Fruit fly (Drosophila melanogaster) whole organism, embryonic: Measurements from ENCODE around the gene CG6481.

Source experiments
- Atf-2 ChIP-seq: fragments of 200-800 bp; sonication (Bioruptor generic); optimal IDR thresholded peaks from 2 replicates; lab custom pipeline; 2016; ENCODE audit warnings: missing biosample characterization, missing genetic modification characterization
- B-H1 ChIP-seq: fragments of 200-800 bp; sonication (Bioruptor generic); IDR thresholded peaks from 3 replicates; pipeline ENCODE4 v1.3.6; 2022; ENCODE audit warnings: missing biosample characterization, missing genetic modification characterization
- Bdp1 ChIP-seq: fragments of 200-800 bp; sonication (Bioruptor generic); optimal IDR thresholded peaks from 3 replicates; lab custom pipeline; 2016; ENCODE audit warnings: missing biosample characterization, missing genetic modification characterization
- Bgb ChIP-seq: fragments of 200-800 bp; sonication (Bioruptor generic); IDR thresholded peaks from 2 replicates; pipeline ENCODE4 v1.3.6; 2022; ENCODE audit warnings: missing biosample characterization, missing genetic modification characterization; ENCODE audit not compliant: partially characterized antibody
- CG11696 ChIP-seq: fragments of 200-800 bp; sonication (Bioruptor generic); IDR thresholded peaks from 2 replicates; pipeline ENCODE4 v1.3.6; 2022; ENCODE audit warnings: missing biosample characterization, missing genetic modification characterization
- CG11723 ChIP-seq: fragments of 200-800 bp; sonication (Bioruptor generic); optimal IDR thresholded peaks from 2 replicates; lab custom pipeline; 2017; ENCODE audit warnings: missing biosample characterization, mild to moderate bottlenecking, missing genetic modification characterization
- CG12071 ChIP-seq: fragments of 200-800 bp; sonication (Bioruptor generic); optimal IDR thresholded peaks from 3 replicates; lab custom pipeline; 2018; ENCODE audit warnings: missing biosample characterization, mild to moderate bottlenecking, missing genetic modification characterization
- CG12391 ChIP-seq: fragments of 200-800 bp; sonication (Bioruptor generic); optimal IDR thresholded peaks from 3 replicates; lab custom pipeline; 2018; ENCODE audit warnings: missing biosample characterization, mild to moderate bottlenecking, missing genetic modification characterization, moderate library complexity
- CG13296 ChIP-seq: fragments of 200-800 bp; sonication (Bioruptor generic); optimal IDR thresholded peaks from 3 replicates; lab custom pipeline; 2018; ENCODE audit warnings: missing biosample characterization, mild to moderate bottlenecking, missing genetic modification characterization
- CG14965 ChIP-seq: fragments of 200-800 bp; sonication (Bioruptor generic); optimal IDR thresholded peaks from 2 replicates; lab custom pipeline; 2016; ENCODE audit warnings: missing biosample characterization, missing genetic modification characterization, borderline replicate concordance
- CG15479 ChIP-seq: fragments of 200-800 bp; sonication (Bioruptor generic); optimal IDR thresholded peaks from 3 replicates; lab custom pipeline; 2019; ENCODE audit warnings: missing biosample characterization, mild to moderate bottlenecking, missing genetic modification characterization, moderate library complexity
- CG15696 ChIP-seq: fragments of 200-800 bp; sonication (Bioruptor generic); optimal IDR thresholded peaks from 2 replicates; lab custom pipeline; 2019; ENCODE audit warnings: missing biosample characterization, mild to moderate bottlenecking, missing genetic modification characterization, moderate library complexity
- CG1647 ChIP-seq: fragments of 200-800 bp; sonication (Bioruptor generic); optimal IDR thresholded peaks from 3 replicates; lab custom pipeline; 2016; ENCODE audit warnings: missing biosample characterization, missing genetic modification characterization
- CG1792 ChIP-seq: fragments of 200-800 bp; sonication (Bioruptor generic); optimal IDR thresholded peaks from 2 replicates; lab custom pipeline; 2016; ENCODE audit warnings: missing biosample characterization, missing genetic modification characterization
- CG2120 ChIP-seq: fragments of 200-800 bp; sonication (Bioruptor generic); optimal IDR thresholded peaks from 3 replicates; lab custom pipeline; 2016; ENCODE audit warnings: missing biosample characterization, missing genetic modification characterization
- CG30431 ChIP-seq: fragments of 200-800 bp; sonication (Bioruptor generic); optimal IDR thresholded peaks from 2 replicates; lab custom pipeline; 2017; ENCODE audit warnings: missing biosample characterization, missing genetic modification characterization
- CG3065 ChIP-seq: fragments of 200-800 bp; sonication (Bioruptor generic); optimal IDR thresholded peaks from 2 replicates; lab custom pipeline; 2016; ENCODE audit warnings: missing biosample characterization, missing genetic modification characterization
- CG3838 ChIP-seq: fragments of 200-800 bp; sonication (Bioruptor generic); optimal IDR thresholded peaks from 3 replicates; lab custom pipeline; 2016; ENCODE audit warnings: missing biosample characterization, missing genetic modification characterization
- CG5245 ChIP-seq: fragments of 200-800 bp; sonication (Bioruptor generic); optimal IDR thresholded peaks from 3 replicates; lab custom pipeline; 2016; ENCODE audit warnings: missing biosample characterization, missing genetic modification characterization
- CG6689 ChIP-seq: fragments of 200-800 bp; sonication (Bioruptor generic); IDR thresholded peaks from 2 replicates; pipeline ENCODE4 v1.3.6; 2022; ENCODE audit warnings: missing biosample characterization, missing genetic modification characterization
- CG6765 ChIP-seq: fragments of 200-800 bp; sonication (Bioruptor generic); optimal IDR thresholded peaks from 3 replicates; lab custom pipeline; 2017; ENCODE audit warnings: missing biosample characterization, mild to moderate bottlenecking, missing genetic modification characterization
- CG6791 ChIP-seq: fragments of 200-800 bp; sonication (Bioruptor generic); IDR thresholded peaks from 3 replicates; pipeline ENCODE4 v1.3.6; 2022; ENCODE audit warnings: missing biosample characterization, missing genetic modification characterization; ENCODE audit not compliant: partially characterized antibody
- CG7745 ChIP-seq: fragments of 200-800 bp; sonication (Bioruptor generic); optimal IDR thresholded peaks from 2 replicates; lab custom pipeline; 2018; ENCODE audit warnings: missing biosample characterization, mild to moderate bottlenecking, missing genetic modification characterization, moderate library complexity
- CG7786 ChIP-seq: fragments of 200-800 bp; sonication (Bioruptor generic); optimal IDR thresholded peaks from 2 replicates; lab custom pipeline; 2016; ENCODE audit warnings: missing biosample characterization, missing genetic modification characterization
- CG8478 ChIP-seq: fragments of >200 bp; optimal IDR thresholded peaks from 2 replicates; lab custom pipeline; 2018
- CG8765 ChIP-seq: fragments of 200-800 bp; sonication (Bioruptor generic); IDR thresholded peaks from 2 replicates; pipeline ENCODE4 v1.3.6; 2022; ENCODE audit warnings: missing biosample characterization, missing genetic modification characterization
- CG9817 ChIP-seq: fragments of 200-800 bp; sonication (Bioruptor generic); optimal IDR thresholded peaks from 2 replicates; lab custom pipeline; 2018; ENCODE audit warnings: missing biosample characterization, mild to moderate bottlenecking, missing genetic modification characterization, moderate library complexity
- CG9932 ChIP-seq: fragments of 200-800 bp; sonication (Bioruptor generic); IDR thresholded peaks from 2 replicates; pipeline ENCODE4 v1.3.6; 2022; ENCODE audit warnings: missing biosample characterization, missing genetic modification characterization
- CrebB ChIP-seq: fragments of 200-800 bp; sonication (Bioruptor generic); optimal IDR thresholded peaks from 3 replicates; lab custom pipeline; 2018; ENCODE audit warnings: missing biosample characterization, mild to moderate bottlenecking, missing genetic modification characterization
- Elba2 ChIP-seq: fragments of 200-800 bp; sonication (Bioruptor generic); optimal IDR thresholded peaks from 3 replicates; lab custom pipeline; 2016; ENCODE audit warnings: missing biosample characterization, missing genetic modification characterization
- HLH4C ChIP-seq: fragments of 200-800 bp; sonication (Bioruptor generic); IDR thresholded peaks from 3 replicates; pipeline ENCODE4 v1.3.6; 2022; ENCODE audit warnings: missing biosample characterization, missing genetic modification characterization; ENCODE audit not compliant: partially characterized antibody
- Hsf ChIP-seq: fragments of 200-800 bp; sonication (Bioruptor generic); optimal IDR thresholded peaks from 3 replicates; lab custom pipeline; 2016; ENCODE audit warnings: missing biosample characterization, missing genetic modification characterization
- Kr ChIP-seq: fragments of 200-800 bp; sonication (Bioruptor generic); optimal IDR thresholded peaks from 2 replicates; lab custom pipeline; 2017; ENCODE audit warnings: missing biosample characterization, mild to moderate bottlenecking, missing genetic modification characterization
- Meics ChIP-seq: fragments of 200-800 bp; sonication (Bioruptor generic); optimal IDR thresholded peaks from 2 replicates; lab custom pipeline; 2017; ENCODE audit warnings: missing biosample characterization, mild to moderate bottlenecking, missing genetic modification characterization
- Poxn ChIP-seq: fragments of 200-800 bp; sonication (Bioruptor generic); IDR thresholded peaks from 2 replicates; pipeline ENCODE4 v1.3.6; 2022; ENCODE audit warnings: missing biosample characterization, missing genetic modification characterization
- Ptx1 ChIP-seq: fragments of 200-800 bp; sonication (Bioruptor generic); IDR thresholded peaks from 2 replicates; pipeline ENCODE4 v1.3.6; 2022; ENCODE audit warnings: missing biosample characterization, missing genetic modification characterization
- Scr ChIP-seq: fragments of 200-800 bp; sonication (Bioruptor generic); IDR thresholded peaks from 2 replicates; pipeline ENCODE4 v1.3.6; 2022; ENCODE audit warnings: missing biosample characterization, missing genetic modification characterization; ENCODE audit not compliant: partially characterized antibody
- Vsx1 ChIP-seq: fragments of 200-800 bp; sonication (Bioruptor generic); optimal IDR thresholded peaks from 2 replicates; lab custom pipeline; 2017; ENCODE audit warnings: missing biosample characterization, mild to moderate bottlenecking, missing genetic modification characterization, missing genetic modification reagents
- ap ChIP-seq: fragments of 200-800 bp; sonication (Bioruptor generic); IDR thresholded peaks from 2 replicates; pipeline ENCODE4 v1.3.6; 2022; ENCODE audit warnings: missing biosample characterization, missing genetic modification characterization
- bbx ChIP-seq: fragments of 200-800 bp; sonication (Bioruptor generic); IDR thresholded peaks from 2 replicates; pipeline ENCODE4 v1.3.6; 2022; ENCODE audit warnings: missing biosample characterization, missing genetic modification characterization; ENCODE audit not compliant: partially characterized antibody
- cas ChIP-seq: fragments of 200-800 bp; sonication (Bioruptor generic); IDR thresholded peaks from 2 replicates; pipeline ENCODE4 v1.3.6; 2022; ENCODE audit warnings: missing biosample characterization, missing genetic modification characterization
- ci ChIP-seq: fragments of 200-800 bp; sonication (Bioruptor generic); IDR thresholded peaks from 3 replicates; pipeline ENCODE4 v1.3.6; 2022; ENCODE audit warnings: missing biosample characterization, missing genetic modification characterization
- ftz-f1 ChIP-seq: fragments of 200-800 bp; sonication (Bioruptor generic); optimal IDR thresholded peaks from 2 replicates; lab custom pipeline; 2016; ENCODE audit warnings: missing biosample characterization, missing genetic modification characterization
- gfzf ChIP-seq: fragments of 200-800 bp; sonication (Bioruptor generic); optimal IDR thresholded peaks from 2 replicates; lab custom pipeline; 2016; ENCODE audit warnings: missing biosample characterization, mild to moderate bottlenecking, missing genetic modification characterization, moderate library complexity
- hbn ChIP-seq: fragments of 200-800 bp; sonication (Bioruptor generic); IDR thresholded peaks from 2 replicates; pipeline ENCODE4 v1.3.6; 2022; ENCODE audit warnings: missing biosample characterization, missing genetic modification characterization; ENCODE audit not compliant: partially characterized antibody
- inv ChIP-seq: fragments of 200-800 bp; sonication (Bioruptor generic); IDR thresholded peaks from 2 replicates; pipeline ENCODE4 v1.3.6; 2022; ENCODE audit warnings: missing biosample characterization, missing genetic modification characterization; ENCODE audit not compliant: partially characterized antibody
- pnt ChIP-seq: fragments of 200-800 bp; sonication (Bioruptor generic); optimal IDR thresholded peaks from 3 replicates; lab custom pipeline; 2016; ENCODE audit warnings: missing biosample characterization, missing genetic modification characterization
- sens-2 ChIP-seq: fragments of 200-800 bp; sonication (Bioruptor generic); IDR thresholded peaks from 2 replicates; pipeline ENCODE4 v1.3.6; 2022; ENCODE audit warnings: missing biosample characterization, missing genetic modification characterization
- seq ChIP-seq: fragments of 200-800 bp; sonication (Bioruptor generic); IDR thresholded peaks from 2 replicates; pipeline ENCODE4 v1.3.6; 2022; ENCODE audit warnings: missing biosample characterization, missing genetic modification characterization
- usp ChIP-seq: fragments of >200 bp; optimal IDR thresholded peaks from 2 replicates; lab custom pipeline; 2017; ENCODE audit warnings: missing biosample characterization, missing genetic modification characterization
- vnd ChIP-seq: fragments of 200-800 bp; sonication (Bioruptor generic); IDR thresholded peaks from 3 replicates; pipeline ENCODE4 v1.3.6; 2022; ENCODE audit warnings: missing biosample characterization, missing genetic modification characterization; ENCODE audit not compliant: partially characterized antibody

Gene CG6481

dm6 chrX:18494165-18494740, 28.0 kb downstream of the CG6481 start, which contains the start of gene CG15043 (continued):
- TF ChIP-seq CG14965 (no peak), gfzf (GFP tag; lab: Kevin White, UChicago) (no peak), CG9817 (no peak), CG3838 (no peak), CG6689 (GFP tag; lab: Robert Waterston, UW) (peak; percentile 28; the same call in 1 of the 2 replicates), Scr (no peak), ap (GFP tag; lab: Robert Waterston, UW) (0 out of 2 replicates have a peak, but pooled peaks have one; percentile 27), ftz-f1 (GFP tag; lab: Kevin White, UChicago) (no peak), CG30431 (GFP tag; lab: Kevin White, UChicago) (no peak), CG12391 (tag; lab: Kevin White, UChicago) (no peak), Poxn (GFP tag; lab: Robert Waterston, UW) (no peak), Bdp1 (GFP tag; lab: Kevin White, UChicago) (no peak), CG7786 (GFP tag; lab: Kevin White, UChicago) (peak; percentile 49), hbn (no peak), CG6791 (no peak), pnt (GFP tag; lab: Kevin White, UChicago) (no peak), CG7745 (tag; lab: Kevin White, UChicago) (no peak), CG8765 (no peak), CG15696 (tag; lab: Kevin White, UChicago) (no peak), Kr (GFP tag; lab: Kevin White, UChicago) (no peak), sens-2 (GFP tag; lab: Robert Waterston, UW) (no peak), CG6765 (no peak), CG11696 (GFP tag; lab: Robert Waterston, UW) (no peak), Vsx1 (GFP tag; lab: Kevin White, UChicago) (no peak), CrebB (tag; lab: Kevin White, UChicago) (no peak), seq (no peak), CG8478 (lab: Kevin White, UChicago) (no peak), usp (GFP tag; lab: Kevin White, UChicago) (no peak), ci (GFP tag; lab: Robert Waterston, UW) (no peak), CG3065 (GFP tag; lab: Kevin White, UChicago) (no peak), CG2120 (GFP tag; lab: Kevin White, UChicago) (peak; percentile 73), HLH4C (no peak), CG12071 (no peak), bbx (GFP tag; lab: Robert Waterston, UW) (no peak), Atf-2 (GFP tag; lab: Kevin White, UChicago) (no peak), B-H1 (GFP tag; lab: Robert Waterston, UW) (no peak), CG15479 (GFP tag; lab: Kevin White, UChicago) (no peak), Meics (peak; percentile 71), Elba2 (no peak), CG1647 (GFP tag; lab: Kevin White, UChicago) (peak; percentile 6), cas (GFP tag; lab: Robert Waterston, UW) (no peak), CG5245 (GFP tag; lab: Kevin White, UChicago) (no peak), CG9932 (GFP tag; lab: Robert Waterston, UW) (peak; percentile 54), Ptx1 (peak; percentile 72), CG1792 (GFP tag; lab: Kevin White, UChicago) (no peak), vnd (GFP tag; lab: Robert Waterston, UW) (no peak), Hsf (GFP tag; lab: Kevin White, UChicago) (peak; percentile 19), CG13296 (no peak), CG11723 (GFP tag; lab: Kevin White, UChicago) (no peak), Bgb (GFP tag; lab: Robert Waterston, UW) (no peak), inv (GFP tag; lab: Robert Waterston, UW) (no peak)
